Fruit fly (Drosophila melanogaster) whole organism, embryonic: ENCODE measurements around the gene NimC2.

Source experiments
- Abd-B ChIP-seq: fragments of 200-800 bp; sonication (Bioruptor generic); optimal IDR thresholded peaks from 2 replicates; lab custom pipeline; 2018; ENCODE audit warnings: missing biosample characterization, mild to moderate bottlenecking, missing genetic modification characterization, moderate library complexity
- Bdp1 ChIP-seq: fragments of 200-800 bp; sonication (Bioruptor generic); optimal IDR thresholded peaks from 3 replicates; lab custom pipeline; 2016; ENCODE audit warnings: missing biosample characterization, missing genetic modification characterization
- CG11456 ChIP-seq: fragments of 200-800 bp; sonication (Bioruptor generic); IDR thresholded peaks from 3 replicates; pipeline ENCODE4 v1.3.6; 2022; ENCODE audit warnings: missing biosample characterization, missing genetic modification characterization
- CG11560 ChIP-seq: fragments of 200-800 bp; sonication (Bioruptor generic); IDR thresholded peaks from 3 replicates; pipeline ENCODE4 v1.3.6; 2022; ENCODE audit warnings: missing biosample characterization, missing genetic modification characterization
- CG12219 ChIP-seq: fragments of 200-800 bp; sonication (Bioruptor generic); optimal IDR thresholded peaks from 3 replicates; lab custom pipeline; 2018; ENCODE audit warnings: missing biosample characterization, mild to moderate bottlenecking, missing genetic modification characterization
- CG14667 ChIP-seq: fragments of 200-800 bp; sonication (Bioruptor generic); IDR thresholded peaks from 2 replicates; pipeline ENCODE4 v1.3.6; 2022; ENCODE audit warnings: missing biosample characterization, missing genetic modification characterization
- CG17612 ChIP-seq: fragments of 200-800 bp; sonication (Bioruptor generic); IDR thresholded peaks from 2 replicates; pipeline ENCODE4 v1.3.6; 2022; ENCODE audit warnings: missing biosample characterization, missing genetic modification characterization
- CG1832 ChIP-seq: fragments of 200-800 bp; sonication (Bioruptor generic); optimal IDR thresholded peaks from 2 replicates; lab custom pipeline; 2017; ENCODE audit warnings: missing biosample characterization, mild to moderate bottlenecking, missing genetic modification characterization, inconsistent platforms
- CG3065 ChIP-seq: fragments of 200-800 bp; sonication (Bioruptor generic); optimal IDR thresholded peaks from 2 replicates; lab custom pipeline; 2016; ENCODE audit warnings: missing biosample characterization, missing genetic modification characterization
- CG31365 ChIP-seq: fragments of 200-800 bp; sonication (Bioruptor generic); optimal IDR thresholded peaks from 2 replicates; lab custom pipeline; 2018; ENCODE audit warnings: missing biosample characterization, mild to moderate bottlenecking, missing genetic modification characterization
- CG33213 ChIP-seq: fragments of 200-800 bp; sonication (Bioruptor generic); optimal IDR thresholded peaks from 3 replicates; lab custom pipeline; 2016; ENCODE audit warnings: missing biosample characterization, missing genetic modification characterization
- CG34224 ChIP-seq: fragments of 200-800 bp; sonication (Bioruptor generic); IDR thresholded peaks from 3 replicates; pipeline ENCODE4 v1.3.6; 2022; ENCODE audit warnings: missing biosample characterization, missing genetic modification characterization; ENCODE audit not compliant: partially characterized antibody
- CG6683 ChIP-seq: fragments of 200-800 bp; sonication (Bioruptor generic); optimal IDR thresholded peaks from 2 replicates; lab custom pipeline; 2017; ENCODE audit warnings: missing biosample characterization, mild to moderate bottlenecking, missing genetic modification characterization, missing genetic modification reagents
- CG6765 ChIP-seq: fragments of 200-800 bp; sonication (Bioruptor generic); optimal IDR thresholded peaks from 3 replicates; lab custom pipeline; 2017; ENCODE audit warnings: missing biosample characterization, mild to moderate bottlenecking, missing genetic modification characterization
- CG6813 ChIP-seq: fragments of 200-800 bp; sonication (Bioruptor generic); optimal IDR thresholded peaks from 2 replicates; lab custom pipeline; 2017; ENCODE audit warnings: missing biosample characterization, missing genetic modification characterization, mild to moderate bottlenecking, moderate library complexity, missing genetic modification reagents
- CG9609 ChIP-seq: fragments of 200-800 bp; sonication (Bioruptor generic); optimal IDR thresholded peaks from 3 replicates; lab custom pipeline; 2016; ENCODE audit warnings: missing biosample characterization, missing genetic modification characterization
- CG9876 ChIP-seq: fragments of 200-800 bp; sonication (Bioruptor generic); optimal IDR thresholded peaks from 2 replicates; lab custom pipeline; 2016; ENCODE audit warnings: missing biosample characterization, missing genetic modification characterization
- CoRest ChIP-seq: fragments of 200-800 bp; sonication (Bioruptor generic); optimal IDR thresholded peaks from 3 replicates; lab custom pipeline; 2018; ENCODE audit warnings: missing biosample characterization, mild to moderate bottlenecking, missing genetic modification characterization, moderate library complexity
- Dek ChIP-seq: fragments of 200-800 bp; sonication (Bioruptor generic); optimal IDR thresholded peaks from 3 replicates; lab custom pipeline; 2019; ENCODE audit warnings: missing biosample characterization, mild to moderate bottlenecking, missing genetic modification characterization, moderate library complexity
- Hmr ChIP-seq: fragments of 200-800 bp; sonication (Bioruptor generic); optimal IDR thresholded peaks from 3 replicates; lab custom pipeline; 2017; ENCODE audit warnings: mild to moderate bottlenecking, missing biosample characterization, missing genetic modification reagents, missing genetic modification characterization
- Kr ChIP-seq: fragments of 200-800 bp; sonication (Bioruptor generic); optimal IDR thresholded peaks from 2 replicates; lab custom pipeline; 2017; ENCODE audit warnings: missing biosample characterization, mild to moderate bottlenecking, missing genetic modification characterization
- Lpt ChIP-seq: fragments of >200 bp; optimal IDR thresholded peaks from 2 replicates; lab custom pipeline; 2018; ENCODE audit warnings: missing biosample characterization, missing genetic modification characterization
- NC2β ChIP-seq: fragments of 200-800 bp; sonication (Bioruptor generic); optimal IDR thresholded peaks from 2 replicates; lab custom pipeline; 2016; ENCODE audit warnings: missing biosample characterization, missing genetic modification characterization
- NFAT ChIP-seq: fragments of 200-800 bp; sonication (Bioruptor generic); IDR thresholded peaks from 2 replicates; pipeline ENCODE4 v1.3.6; 2022; ENCODE audit warnings: missing biosample characterization, missing genetic modification characterization
- Optix ChIP-seq: fragments of 200-800 bp; sonication (Bioruptor generic); IDR thresholded peaks from 3 replicates; pipeline ENCODE4 v1.3.6; 2022; ENCODE audit warnings: missing biosample characterization, missing genetic modification characterization
- Six4 ChIP-seq: fragments of 200-800 bp; sonication (Bioruptor generic); optimal IDR thresholded peaks from 2 replicates; lab custom pipeline; 2016; ENCODE audit warnings: missing biosample characterization, missing genetic modification characterization
- Sry-β ChIP-seq: fragments of 200-800 bp; sonication (Bioruptor generic); optimal IDR thresholded peaks from 2 replicates; lab custom pipeline; 2018; ENCODE audit warnings: missing biosample characterization, mild to moderate bottlenecking, missing genetic modification characterization, moderate library complexity
- Sry-δ ChIP-seq: fragments of 200-800 bp; sonication (Bioruptor generic); optimal IDR thresholded peaks from 2 replicates; lab custom pipeline; 2016; ENCODE audit warnings: missing biosample characterization, missing genetic modification characterization
- Vsx1 ChIP-seq: fragments of 200-800 bp; sonication (Bioruptor generic); optimal IDR thresholded peaks from 2 replicates; lab custom pipeline; 2017; ENCODE audit warnings: missing biosample characterization, mild to moderate bottlenecking, missing genetic modification characterization, missing genetic modification reagents
- ab ChIP-seq: fragments of 200-800 bp; sonication (Bioruptor generic); optimal IDR thresholded peaks from 2 replicates; lab custom pipeline; 2016; ENCODE audit warnings: missing biosample characterization, missing genetic modification characterization
- cas ChIP-seq: fragments of 200-800 bp; sonication (Bioruptor generic); IDR thresholded peaks from 2 replicates; pipeline ENCODE4 v1.3.6; 2022; ENCODE audit warnings: missing biosample characterization, missing genetic modification characterization
- da ChIP-seq: fragments of 200-800 bp; sonication (Bioruptor generic); optimal IDR thresholded peaks from 2 replicates; lab custom pipeline; 2016; ENCODE audit warnings: missing biosample characterization, missing genetic modification characterization
- fd102C ChIP-seq: fragments of 200-800 bp; sonication (Bioruptor generic); optimal IDR thresholded peaks from 2 replicates; lab custom pipeline; 2018; ENCODE audit warnings: missing biosample characterization, mild to moderate bottlenecking, missing genetic modification characterization, moderate library complexity
- gro ChIP-seq: fragments of 200-800 bp; sonication (Bioruptor generic); optimal IDR thresholded peaks from 2 replicates; lab custom pipeline; 2016; ENCODE audit warnings: missing biosample characterization, missing genetic modification characterization
- ind ChIP-seq: fragments of 200-800 bp; sonication (Bioruptor generic); optimal IDR thresholded peaks from 3 replicates; lab custom pipeline; 2016; ENCODE audit warnings: missing biosample characterization, missing genetic modification characterization
- jigr1 ChIP-seq: fragments of 200-800 bp; sonication (Bioruptor generic); IDR thresholded peaks from 3 replicates; pipeline ENCODE4 v1.3.6; 2022; ENCODE audit warnings: missing biosample characterization, missing genetic modification characterization
- lmd ChIP-seq: fragments of 200-800 bp; sonication (Bioruptor generic); IDR thresholded peaks from 2 replicates; pipeline ENCODE4 v1.3.6; 2022; ENCODE audit warnings: missing biosample characterization, missing genetic modification characterization
- lola ChIP-seq, 3 experiments: fragments of >200 bp in 2 of 3; fragments of 200-800 bp in 1 of 3; sonication (Bioruptor generic) in 1 of 3; optimal IDR thresholded peaks; 2 replicates each; lab custom pipeline; 2017 to 2019; ENCODE audit warnings: missing biosample characterization in 3 of 3, missing genetic modification characterization in 3 of 3, mild to moderate bottlenecking in 1 of 3, moderate library complexity in 1 of 3
- pan ChIP-seq, 4 experiments: fragments of >200 bp in 3 of 4; fragments of 200-800 bp in 1 of 4; sonication (Bioruptor generic) in 1 of 4; optimal IDR thresholded peaks in 3 of 4; IDR thresholded peaks in 1 of 4; 2 replicates each; pipeline versions ENCODE4 v1.3.6 to Lab custom; 2017 to 2022; ENCODE audit warnings: missing biosample characterization in 2 of 4, missing genetic modification characterization in 2 of 4, mixed read lengths in 1 of 4
- phol ChIP-seq: fragments of 200-800 bp; sonication (Bioruptor generic); optimal IDR thresholded peaks from 3 replicates; lab custom pipeline; 2018; ENCODE audit warnings: missing biosample characterization, mild to moderate bottlenecking, missing genetic modification characterization, moderate library complexity
- pros ChIP-seq: fragments of 200-800 bp; sonication (Bioruptor generic); optimal IDR thresholded peaks from 3 replicates; lab custom pipeline; 2019; ENCODE audit warnings: missing biosample characterization, mild to moderate bottlenecking, missing genetic modification characterization, moderate library complexity
- sim ChIP-seq: fragments of 200-800 bp; sonication (Bioruptor generic); IDR thresholded peaks from 2 replicates; pipeline ENCODE4 v1.3.6; 2022; ENCODE audit warnings: missing biosample characterization, missing genetic modification characterization
- sisA ChIP-seq: fragments of 200-800 bp; sonication (Bioruptor generic); IDR thresholded peaks from 2 replicates; pipeline ENCODE4 v1.3.6; 2022; ENCODE audit warnings: missing biosample characterization, missing genetic modification characterization
- sob ChIP-seq: fragments of 200-800 bp; sonication (Bioruptor generic); IDR thresholded peaks from 2 replicates; pipeline ENCODE4 v1.3.6; 2022; ENCODE audit warnings: missing biosample characterization, missing genetic modification characterization
- sug ChIP-seq: fragments of 200-800 bp; optimal IDR thresholded peaks from 2 replicates; lab custom pipeline; 2019; ENCODE audit warnings: missing biosample characterization, mild to moderate bottlenecking, missing genetic modification characterization, moderate library complexity
- ttk ChIP-seq: fragments of 200-800 bp; sonication (Bioruptor generic); IDR thresholded peaks from 2 replicates; pipeline ENCODE4 v2.1.2; 2022; ENCODE audit warnings: missing biosample characterization, missing genetic modification characterization
- vnd ChIP-seq: fragments of 200-800 bp; sonication (Bioruptor generic); IDR thresholded peaks from 3 replicates; pipeline ENCODE4 v1.3.6; 2022; ENCODE audit warnings: missing biosample characterization, missing genetic modification characterization; ENCODE audit not compliant: partially characterized antibody
- z ChIP-seq: fragments of 200-800 bp; sonication (Bioruptor generic); IDR thresholded peaks from 3 replicates; pipeline ENCODE4 v1.3.6; 2022; ENCODE audit warnings: missing biosample characterization, missing genetic modification characterization
- zen2 ChIP-seq: fragments of 200-800 bp; sonication (Bioruptor generic); IDR thresholded peaks from 3 replicates; pipeline ENCODE4 v1.3.6; 2022; ENCODE audit warnings: missing biosample characterization, missing genetic modification characterization; ENCODE audit not compliant: partially characterized antibody

NimC2 gene

dm6 chr2L:14020875-14021643 lies 41.1 kb downstream of the NimC2 start (continued):
- TF ChIP-seq Bdp1 (GFP tag; lab: Kevin White, UChicago), result no peak
- no peak for TF ChIP-seq Sry-δ
- no peak for TF ChIP-seq sim
- peak; percentile 24 for TF ChIP-seq CG9609
- peak; percentile 8 for TF ChIP-seq Dek (tag; lab: Kevin White, UChicago)
- no peak for TF ChIP-seq CG11560
- peak; percentile 39 for TF ChIP-seq ind (GFP tag; lab: Kevin White, UChicago)
- TF ChIP-seq cas (GFP tag; lab: Robert Waterston, UW), result 0 out of 2 replicates have a peak, but pooled peaks have one; percentile 5
- peak; percentile 46; the same call in 1 of the 2 replicates for TF ChIP-seq NFAT (GFP tag; lab: Robert Waterston, UW)
- peak; percentile 47; the same call in 1 of the 2 replicates for TF ChIP-seq lmd (GFP tag; lab: Robert Waterston, UW)
- TF ChIP-seq jigr1 (GFP tag; lab: Robert Waterston, UW), result no peak
- peak; percentile 43; the same call in 1 of the 2 replicates for TF ChIP-seq ttk (GFP tag; lab: Robert Waterston, UW)
- peak; percentile 29 for TF ChIP-seq CG6765 (GFP tag; lab: Kevin White, UChicago)
- TF ChIP-seq vnd (GFP tag; lab: Robert Waterston, UW), result no peak
- no peak for TF ChIP-seq CG33213 (GFP tag; lab: Kevin White, UChicago)
- no peak for TF ChIP-seq CG17612 (GFP tag; lab: Robert Waterston, UW)
- TF ChIP-seq sisA (GFP tag; lab: Robert Waterston, UW), result peak; percentile 41
- TF ChIP-seq CG9876 (GFP tag; lab: Kevin White, UChicago), result no peak
- no peak for TF ChIP-seq sug (tag; lab: Kevin White, UChicago)
- peak; percentile 53 for TF ChIP-seq Abd-B (GFP tag; lab: Kevin White, UChicago)
- TF ChIP-seq CG6683 (GFP tag; lab: Kevin White, UChicago), result no peak
- peak; percentile 7 for TF ChIP-seq CG12219 (GFP tag; lab: Kevin White, UChicago)
- no peak for TF ChIP-seq Vsx1 (GFP tag; lab: Kevin White, UChicago)
- peak; percentile 79 for TF ChIP-seq phol (tag; lab: Kevin White, UChicago)
- peak; percentile 60 for TF ChIP-seq sob
- no peak for TF ChIP-seq CG31365 (tag; lab: Kevin White, UChicago)
- TF ChIP-seq CG11456, result no peak
- no peak for TF ChIP-seq Kr (GFP tag; lab: Kevin White, UChicago)
- peak; percentile 13 for TF ChIP-seq CG6813 (GFP tag; lab: Kevin White, UChicago)
- TF ChIP-seq da (GFP tag; lab: Kevin White, UChicago), result no peak
- peak in 1 of 2 experiments; percentile 4 for TF ChIP-seq pan (optimal IDR thresholded peaks at IDR 0.05; lab: Kevin White, UChicago)
- TF ChIP-seq pan (GFP tag; optimal IDR thresholded peaks at IDR 0.05 in 1 of 2, IDR thresholded peaks at IDR 0.05 in 1 of 2), result peak in 1 of 2 experiments; percentile 69
- no peak for TF ChIP-seq CG34224 (GFP tag; lab: Robert Waterston, UW)
- no peak for TF ChIP-seq Sry-β (GFP tag; lab: Kevin White, UChicago)
- TF ChIP-seq CG3065 (GFP tag; lab: Kevin White, UChicago), result no peak
- peak; percentile 88 for TF ChIP-seq CoRest (tag; lab: Kevin White, UChicago)
- no peak for TF ChIP-seq zen2 (GFP tag; lab: Robert Waterston, UW)
- peak; percentile 25 for TF ChIP-seq Six4 (GFP tag; lab: Kevin White, UChicago)
- TF ChIP-seq Optix (GFP tag; lab: Robert Waterston, UW), result no peak
- TF ChIP-seq Lpt (GFP tag; lab: Kevin White, UChicago), result no peak
- TF ChIP-seq ab (GFP tag; lab: Kevin White, UChicago), result no peak
- TF ChIP-seq Hmr (GFP tag; lab: Kevin White, UChicago), result peak; percentile 58
- TF ChIP-seq gro, result no peak
- no peak for TF ChIP-seq fd102C
- peak; percentile 31 for TF ChIP-seq NC2β (GFP tag; lab: Kevin White, UChicago)
- peak; percentile 48; the same call in 1 of the 2 replicates for TF ChIP-seq CG14667 (GFP tag; lab: Robert Waterston, UW)
- TF ChIP-seq z (GFP tag; lab: Robert Waterston, UW), result no peak
- no peak for TF ChIP-seq CG1832 (GFP tag; lab: Kevin White, UChicago)
- TF ChIP-seq lola (GFP tag; optimal IDR thresholded peaks at IDR 0.05; lab: Kevin White, UChicago), result peak in 1 of 3 experiments; percentile 90
- no peak for TF ChIP-seq pros (GFP tag; lab: Kevin White, UChicago)
